Worm (Caenorhabditis elegans) whole organism, L1 larva: ENCODE measurements around the gene F11A5.9.

ENCODE experiments used
- C04F5.9 ChIP-seq: sonication (generic microtip); optimal IDR thresholded peaks from 2 replicates; lab custom pipeline; 2016; ENCODE audit warnings: missing genetic modification characterization, missing compliant biosample characterization
- C16A3.4 ChIP-seq: fragments of 150-350 bp; optimal IDR thresholded peaks from 2 replicates; lab custom pipeline; 2014; ENCODE audit warnings: missing biosample characterization, missing genetic modification characterization
- C34B4.2 ChIP-seq: sonication (generic microtip); optimal IDR thresholded peaks from 2 replicates; lab custom pipeline; 2017; ENCODE audit warnings: mild to moderate bottlenecking, missing genetic modification characterization, missing compliant biosample characterization
- aha-1 ChIP-seq: fragments of 150-350 bp; optimal IDR thresholded peaks from 2 replicates; lab custom pipeline; 2014; ENCODE audit warnings: missing biosample characterization, missing genetic modification characterization
- aly-2 ChIP-seq: fragments of 150-350 bp; optimal IDR thresholded peaks from 2 replicates; lab custom pipeline; 2014; ENCODE audit warnings: missing biosample characterization, missing genetic modification characterization
- ama-1 ChIP-seq: fragments of 150-350 bp; optimal IDR thresholded peaks from 2 replicates; lab custom pipeline; 2014
- ceh-63 ChIP-seq: fragments of 200-800 bp; sonication (Bioruptor generic); optimal IDR thresholded peaks from 2 replicates; lab custom pipeline; 2018; ENCODE audit warnings: mild to moderate bottlenecking, missing genetic modification characterization, missing compliant biosample characterization
- ceh-8 ChIP-seq: fragments of 200-800 bp; sonication (Bioruptor generic); optimal IDR thresholded peaks from 2 replicates; lab custom pipeline; 2018; ENCODE audit warnings: mild to moderate bottlenecking, missing genetic modification characterization, moderate library complexity, missing compliant biosample characterization
- ceh-82 ChIP-seq, 3 experiments: fragments of 150-350 bp in 1 of 3; sonication (generic microtip) in 2 of 3; optimal IDR thresholded peaks; 2 replicates each; lab custom pipeline; 2014 to 2017; ENCODE audit warnings: missing biosample characterization in 3 of 3, missing genetic modification characterization in 3 of 3
- ces-1 ChIP-seq: fragments of 150-350 bp; optimal IDR thresholded peaks from 2 replicates; lab custom pipeline; 2014; ENCODE audit warnings: missing biosample characterization, missing genetic modification reagents, missing genetic modification characterization
- egl-27 ChIP-seq, 2 experiments: fragments of 150-350 bp in 1 of 2; sonication (generic microtip); optimal IDR thresholded peaks; 3 replicates each; lab custom pipeline; 2017 to 2018; ENCODE audit warnings: missing biosample characterization in 2 of 2, missing genetic modification characterization in 2 of 2, missing genetic modification reagents in 2 of 2
- elt-2 ChIP-seq: sonication (generic microtip); optimal IDR thresholded peaks from 2 replicates; lab custom pipeline; 2016; ENCODE audit warnings: missing genetic modification characterization, mild to moderate bottlenecking, inconsistent platforms, missing compliant biosample characterization, missing genetic modification reagents
- elt-3 ChIP-seq, 6 experiments: fragments of 150-350 bp in 1 of 6; sonication (generic microtip); optimal IDR thresholded peaks; 2 replicates each; lab custom pipeline; 2017 to 2018; ENCODE audit warnings: missing biosample characterization in 6 of 6, missing genetic modification characterization in 6 of 6, inconsistent platforms in 1 of 6
- fkh-10 ChIP-seq: sonication (generic microtip); optimal IDR thresholded peaks from 2 replicates; lab custom pipeline; 2017; ENCODE audit warnings: missing biosample characterization, missing genetic modification reagents, missing genetic modification characterization
- fkh-4 ChIP-seq: sonication (generic microtip); optimal IDR thresholded peaks from 2 replicates; lab custom pipeline; 2016; ENCODE audit warnings: missing compliant biosample characterization, missing genetic modification characterization, borderline replicate concordance
- grh-1 ChIP-seq: fragments of 200-800 bp; sonication (Bioruptor generic); IDR thresholded peaks from 2 replicates; pipeline ENCODE4 v1.3.6; 2022; ENCODE audit warnings: missing genetic modification reagents, missing genetic modification characterization, missing compliant biosample characterization
- hlh-17 ChIP-seq: fragments of 200-800 bp; sonication (Bioruptor generic); optimal IDR thresholded peaks from 2 replicates; lab custom pipeline; 2018; ENCODE audit warnings: missing genetic modification characterization, mild to moderate bottlenecking, missing compliant biosample characterization, moderate library complexity, borderline replicate concordance
- irx-1 ChIP-seq: sonication (generic microtip); optimal IDR thresholded peaks from 2 replicates; lab custom pipeline; 2016; ENCODE audit warnings: missing genetic modification characterization, missing compliant biosample characterization
- isw-1 ChIP-seq: fragments of 200-800 bp; sonication (Bioruptor generic); IDR thresholded peaks from 2 replicates; pipeline ENCODE4 v1.3.6; 2022; ENCODE audit warnings: missing genetic modification characterization, missing compliant biosample characterization
- lin-13 ChIP-seq: fragments of 150-350 bp; optimal IDR thresholded peaks from 2 replicates; lab custom pipeline; 2014; ENCODE audit warnings: missing biosample characterization, missing genetic modification reagents, missing genetic modification characterization
- lin-14 ChIP-seq: fragments of 200-800 bp; sonication (Bioruptor generic); optimal IDR thresholded peaks from 2 replicates; lab custom pipeline; 2018; ENCODE audit warnings: mild to moderate bottlenecking, missing genetic modification characterization, moderate library complexity, missing compliant biosample characterization
- lin-15B ChIP-seq: fragments of 150-350 bp; sonication (generic microtip); optimal IDR thresholded peaks from 3 replicates; lab custom pipeline; 2014; ENCODE audit warnings: missing biosample characterization, missing genetic modification characterization
- lsy-2 ChIP-seq, 2 experiments: fragments of 150-350 bp; optimal IDR thresholded peaks; 2 replicates each; lab custom pipeline; 2014; ENCODE audit warnings: missing biosample characterization in 2 of 2, missing genetic modification characterization in 2 of 2
- mab-9 ChIP-seq: fragments of 200-800 bp; sonication (Bioruptor generic); IDR thresholded peaks from 2 replicates; pipeline ENCODE4 v1.3.6; 2022; ENCODE audit warnings: missing genetic modification reagents, missing genetic modification characterization, missing compliant biosample characterization
- nhr-11 ChIP-seq: fragments of 150-350 bp; optimal IDR thresholded peaks from 2 replicates; lab custom pipeline; 2014; ENCODE audit warnings: missing biosample characterization, missing genetic modification characterization
- nhr-12 ChIP-seq: sonication (generic microtip); optimal IDR thresholded peaks from 2 replicates; lab custom pipeline; 2017; ENCODE audit warnings: missing biosample characterization, missing genetic modification characterization
- nhr-28 ChIP-seq: fragments of 150-350 bp; optimal IDR thresholded peaks from 2 replicates; lab custom pipeline; 2014; ENCODE audit warnings: missing biosample characterization, missing genetic modification characterization
- nhr-47 ChIP-seq: sonication (generic microtip); optimal IDR thresholded peaks from 2 replicates; lab custom pipeline; 2016; ENCODE audit warnings: mild to moderate bottlenecking, missing genetic modification characterization, moderate library complexity, missing compliant biosample characterization
- nhr-85 ChIP-seq: sonication (generic microtip); peaks from one replicate; lab custom pipeline; 2016; ENCODE audit warnings: missing genetic modification characterization, inconsistent platforms, missing compliant biosample characterization
- pax-3 ChIP-seq: fragments of 200-800 bp; sonication (Bioruptor generic); optimal IDR thresholded peaks from 2 replicates; lab custom pipeline; 2018; ENCODE audit warnings: mild to moderate bottlenecking, missing genetic modification characterization, moderate library complexity, missing compliant biosample characterization
- pqm-1 ChIP-seq: sonication (generic microtip); optimal IDR thresholded peaks from 3 replicates; lab custom pipeline; 2017; ENCODE audit warnings: missing biosample characterization, missing genetic modification characterization
- rnt-1 ChIP-seq: sonication (generic microtip); optimal IDR thresholded peaks from 2 replicates; lab custom pipeline; 2016; ENCODE audit warnings: mild to moderate bottlenecking, missing genetic modification characterization, moderate library complexity, missing compliant biosample characterization
- snpc-4 ChIP-seq: fragments of 150-350 bp; optimal IDR thresholded peaks from 2 replicates; lab custom pipeline; 2014; ENCODE audit warnings: missing biosample characterization, missing genetic modification characterization
- sptf-1 ChIP-seq: fragments of 150-350 bp; optimal IDR thresholded peaks from 2 replicates; lab custom pipeline; 2014; ENCODE audit warnings: missing biosample characterization, missing genetic modification characterization
- unc-130 ChIP-seq: fragments of 150-350 bp; optimal IDR thresholded peaks from 2 replicates; lab custom pipeline; 2017; ENCODE audit warnings: missing biosample characterization, missing genetic modification characterization, inconsistent platforms
- unc-30 ChIP-seq: sonication (generic microtip); optimal IDR thresholded peaks from 2 replicates; lab custom pipeline; 2017; ENCODE audit warnings: missing biosample characterization, missing genetic modification characterization
- unc-62 ChIP-seq: fragments of 150-350 bp; optimal IDR thresholded peaks from 2 replicates; lab custom pipeline; 2014; ENCODE audit warnings: missing biosample characterization, missing genetic modification reagents, missing genetic modification characterization
- unc-98 ChIP-seq: fragments of 200-800 bp; sonication (Bioruptor generic); IDR thresholded peaks from 2 replicates; pipeline ENCODE4 v1.3.6; 2022; ENCODE audit warnings: missing genetic modification characterization, missing compliant biosample characterization
- vab-15 ChIP-seq: sonication (generic microtip); optimal IDR thresholded peaks from 2 replicates; lab custom pipeline; 2017; ENCODE audit warnings: missing genotype, mild to moderate bottlenecking, missing genetic modification characterization, missing compliant biosample characterization
- zip-4 ChIP-seq: fragments of 200-800 bp; sonication (Bioruptor generic); optimal IDR thresholded peaks from 2 replicates; lab custom pipeline; 2018; ENCODE audit warnings: mild to moderate bottlenecking, missing genetic modification characterization, moderate library complexity, missing compliant biosample characterization
- ztf-4 ChIP-seq: fragments of 150-350 bp; optimal IDR thresholded peaks from 2 replicates; lab custom pipeline; 2014; ENCODE audit warnings: missing biosample characterization, missing genetic modification characterization

Gene F11A5.9

DNA sequence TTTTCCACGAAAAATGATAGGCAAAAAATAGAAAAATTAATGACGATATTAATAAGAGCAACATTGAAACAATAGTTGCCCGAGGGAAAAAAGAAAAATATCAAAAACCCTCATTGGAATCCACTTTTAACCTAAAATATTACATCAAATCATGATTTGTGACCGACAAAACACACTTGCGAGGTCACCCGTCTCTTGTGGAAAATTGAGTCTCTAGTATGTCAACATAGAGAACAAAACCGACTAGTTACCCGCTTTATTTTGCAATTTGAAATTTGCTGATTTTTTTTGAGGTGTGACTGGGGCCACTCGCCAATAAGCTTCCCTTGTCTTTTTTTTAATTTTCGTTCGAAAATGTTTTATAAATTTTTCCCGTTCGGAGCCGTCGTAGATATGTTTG, 38.9 kb upstream of the F11A5.9 start, which contains the start of gene cyp-33D1:
TSS of gene cyp-33D1 (minus strand) at position 101 of the 400 bp plus-strand sequence.
- TF ChIP-seq pqm-1, result no peak
- TF ChIP-seq elt-3 (tag; optimal IDR thresholded peaks at IDR 0.05; lab: Kevin White, UChicago), result no peak
- TF ChIP-seq ceh-82 (tag; optimal IDR thresholded peaks at IDR 0.05; lab: Kevin White, UChicago), result no peak
- TF ChIP-seq ztf-4 (tag; lab: Kevin White, UChicago), result no peak
- no peak for TF ChIP-seq C04F5.9 (tag; lab: Kevin White, UChicago)
- TF ChIP-seq nhr-12 (tag; lab: Kevin White, UChicago), result no peak

DNA sequence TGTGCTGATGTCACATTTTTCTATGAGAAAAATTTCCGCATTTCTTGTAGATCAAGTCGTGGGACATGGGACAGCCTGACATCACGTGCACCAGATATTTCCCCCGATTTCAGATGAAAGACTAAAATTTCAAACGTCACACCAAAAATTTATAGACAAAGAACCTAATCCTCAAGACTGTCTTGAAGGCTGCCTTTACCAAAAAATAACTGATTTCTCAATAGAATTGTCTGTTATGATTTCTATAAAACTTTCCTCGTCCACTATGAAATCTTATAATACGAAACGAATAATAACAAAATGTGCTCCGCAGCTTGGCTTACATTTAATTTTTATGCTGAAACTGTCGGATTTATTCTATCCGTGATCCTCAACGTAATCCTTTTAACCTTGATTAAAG, 34.3 kb upstream of the F11A5.9 start, which contains the start of gene str-106:
TSS of gene str-106 (plus strand) at position 301 of the 400 bp plus-strand sequence.
- no peak for TF ChIP-seq nhr-12 (tag; lab: Kevin White, UChicago)
- TF ChIP-seq vab-15, result no peak
- no peak for TF ChIP-seq C34B4.2
- no peak for TF ChIP-seq ceh-8 (GFP tag; lab: Kevin White, UChicago)
- TF ChIP-seq unc-130 (tag; lab: Kevin White, UChicago), result no peak
- TF ChIP-seq aly-2, result no peak
- TF ChIP-seq unc-98, result no peak
- no peak for TF ChIP-seq elt-3 (tag; optimal IDR thresholded peaks at IDR 0.05; lab: Kevin White, UChicago)
- no peak for TF ChIP-seq lsy-2 (tag; optimal IDR thresholded peaks at IDR 0.05; lab: Kevin White, UChicago)
- TF ChIP-seq nhr-47 (tag; lab: Kevin White, UChicago), result no peak
- no peak for TF ChIP-seq pax-3
- no peak for TF ChIP-seq grh-1 (GFP tag; lab: Robert Waterston, UW)
- TF ChIP-seq hlh-17 (GFP tag; lab: Kevin White, UChicago), result no peak
- TF ChIP-seq nhr-85 (tag; lab: Kevin White, UChicago), result no peak
- no peak for TF ChIP-seq aha-1 (tag; lab: Kevin White, UChicago)
- no peak for TF ChIP-seq sptf-1 (tag; lab: Kevin White, UChicago)
- TF ChIP-seq rnt-1 (tag; lab: Kevin White, UChicago), result no peak

ce11 chrV:16182110-16182509, 32.6 kb upstream of the F11A5.9 start, which contains the start of gene srz-13:
Gene srz-13, plus strand, starts transcription at chrV:16182410.
- TF ChIP-seq ceh-63 (GFP tag; lab: Kevin White, UChicago) (no peak), sptf-1 (tag; lab: Kevin White, UChicago) (no peak), elt-2 (tag; lab: Kevin White, UChicago) (no peak), nhr-12 (tag; lab: Kevin White, UChicago) (no peak), isw-1 (GFP tag; lab: Robert Waterston, UW) (no peak)

DNA sequence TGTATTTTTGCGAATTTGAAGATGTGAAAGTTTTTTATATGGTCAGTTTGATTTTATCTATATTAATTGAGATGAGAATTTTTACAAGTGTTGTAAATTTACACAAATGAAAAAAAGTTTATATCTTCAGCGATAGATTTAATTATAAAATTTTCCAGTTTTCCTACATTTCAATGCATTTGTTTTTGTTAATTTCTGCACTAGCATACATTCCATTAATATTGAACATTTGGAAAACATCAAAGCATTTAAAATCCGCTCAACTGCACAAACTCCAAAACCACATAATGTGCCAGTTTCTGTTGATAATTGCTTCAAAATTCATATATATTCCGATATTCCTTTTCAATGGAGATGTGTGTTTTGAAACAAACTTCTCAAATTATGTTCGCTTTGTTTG, 31.8 kb upstream of the F11A5.9 start, which contains the start of gene srh-277:
TSS of gene srh-277 (plus strand) at position 301 of the 400 bp plus-strand sequence.
- no peak for TF ChIP-seq lin-14 (GFP tag; lab: Kevin White, UChicago)
- TF ChIP-seq nhr-85 (tag; lab: Kevin White, UChicago), result no peak
- TF ChIP-seq fkh-4 (tag; lab: Kevin White, UChicago), result no peak
- TF ChIP-seq fkh-10 (GFP tag; lab: Kevin White, UChicago), result no peak
- TF ChIP-seq mab-9 (GFP tag; lab: Robert Waterston, UW), result no peak
- no peak for TF ChIP-seq ces-1 (GFP tag; lab: Kevin White, UChicago)
- TF ChIP-seq zip-4 (GFP tag; lab: Kevin White, UChicago), result no peak
- TF ChIP-seq C16A3.4, result no peak
- no peak for TF ChIP-seq unc-30 (tag; lab: Kevin White, UChicago)
- no peak for TF ChIP-seq lin-13 (GFP tag; lab: Kevin White, UChicago)
- TF ChIP-seq lin-15B (tag; lab: Kevin White, UChicago), result no peak
- TF ChIP-seq isw-1 (GFP tag; lab: Robert Waterston, UW), result no peak
- TF ChIP-seq aly-2, result no peak
- no peak for TF ChIP-seq unc-62
- no peak for TF ChIP-seq irx-1 (tag; lab: Kevin White, UChicago)
- no peak for TF ChIP-seq nhr-11 (tag; lab: Kevin White, UChicago)
- TF ChIP-seq nhr-28 (tag; lab: Kevin White, UChicago), result no peak
- TF ChIP-seq egl-27 (tag; optimal IDR thresholded peaks at IDR 0.05; lab: Kevin White, UChicago), result no peak
- TF ChIP-seq ama-1, result no peak
- TF ChIP-seq snpc-4 (tag; lab: Kevin White, UChicago), result no peak
